Worm (Caenorhabditis elegans) whole organism, L2 larva: ENCODE results near the gene frpr-8.
A peak's percentile ranks its signal among the peaks of the same experiment; 100 is the strongest.

Source experiments
- F13H6.1 ChIP-seq: sonication (generic microtip); optimal IDR thresholded peaks from 2 replicates; lab custom pipeline; 2016; ENCODE audit warnings: missing genetic modification characterization, missing compliant biosample characterization
- R02D3.7 ChIP-seq: fragments of 150-350 bp; optimal IDR thresholded peaks from 2 replicates; lab custom pipeline; 2014; ENCODE audit warnings: missing biosample characterization, missing genetic modification characterization
- Y55F3AM.14 ChIP-seq: fragments of 200-800 bp; sonication (Bioruptor generic); optimal IDR thresholded peaks from 2 replicates; lab custom pipeline; 2018; ENCODE audit warnings: mild to moderate bottlenecking, missing genetic modification characterization, missing compliant biosample characterization
- alr-1 ChIP-seq: fragments of 150-350 bp; optimal IDR thresholded peaks from 2 replicates; lab custom pipeline; 2014; ENCODE audit warnings: missing biosample characterization, missing genetic modification characterization
- ama-1 ChIP-seq: fragments of 150-350 bp; optimal IDR thresholded peaks from 2 replicates; lab custom pipeline; 2018; ENCODE audit warnings: inconsistent platforms
- blmp-1 ChIP-seq: sonication (generic microtip); optimal IDR thresholded peaks from 2 replicates; lab custom pipeline; 2017; ENCODE audit warnings: missing genetic modification characterization, mild to moderate bottlenecking, missing compliant biosample characterization, antibody characterized with exemption, moderate library complexity; ENCODE audit not compliant: insufficient read depth
- crh-2 ChIP-seq: sonication (generic microtip); optimal IDR thresholded peaks from 2 replicates; lab custom pipeline; 2017; ENCODE audit warnings: missing biosample characterization, missing genetic modification characterization
- dmd-4 ChIP-seq: sonication (generic microtip); optimal IDR thresholded peaks from 2 replicates; lab custom pipeline; 2017; ENCODE audit warnings: missing biosample characterization, missing genetic modification characterization
- egl-27 ChIP-seq: sonication (generic microtip); optimal IDR thresholded peaks from 3 replicates; lab custom pipeline; 2017; ENCODE audit warnings: missing biosample characterization, missing genetic modification reagents, missing genetic modification characterization
- elt-1 ChIP-seq: fragments of 150-350 bp; optimal IDR thresholded peaks from 2 replicates; lab custom pipeline; 2014; ENCODE audit warnings: missing biosample characterization, missing genetic modification characterization
- elt-3 ChIP-seq: sonication (generic microtip); optimal IDR thresholded peaks from 2 replicates; lab custom pipeline; 2017; ENCODE audit warnings: missing biosample characterization, missing genetic modification characterization
- fos-1 ChIP-seq: fragments of 150-350 bp; optimal IDR thresholded peaks from 2 replicates; lab custom pipeline; 2014; ENCODE audit warnings: missing biosample characterization, missing genetic modification characterization
- gmeb-1 ChIP-seq: fragments of 150-350 bp; optimal IDR thresholded peaks from 2 replicates; lab custom pipeline; 2014; ENCODE audit warnings: missing biosample characterization, missing genetic modification characterization
- lsy-2 ChIP-seq, 2 experiments: fragments of 150-350 bp in 1 of 2; sonication (generic microtip) in 1 of 2; optimal IDR thresholded peaks; 2 replicates each; lab custom pipeline; 2014 to 2017; ENCODE audit warnings: missing biosample characterization in 2 of 2, missing genetic modification characterization in 2 of 2
- mbf-1 ChIP-seq: sonication (generic microtip); optimal IDR thresholded peaks from 2 replicates; lab custom pipeline; 2017; ENCODE audit warnings: missing biosample characterization, missing genetic modification characterization
- mdl-1 ChIP-seq, 2 experiments: fragments of 150-350 bp in 1 of 2; sonication (generic microtip) in 1 of 2; optimal IDR thresholded peaks; 2 replicates each; lab custom pipeline; 2017; ENCODE audit warnings: missing biosample characterization in 2 of 2, missing genetic modification characterization in 2 of 2
- nhr-10 ChIP-seq: sonication (generic microtip); optimal IDR thresholded peaks from 2 replicates; lab custom pipeline; 2017; ENCODE audit warnings: missing biosample characterization, missing genetic modification characterization
- nhr-11 ChIP-seq: fragments of 150-350 bp; optimal IDR thresholded peaks from 2 replicates; lab custom pipeline; 2014; ENCODE audit warnings: missing biosample characterization, missing genetic modification characterization
- nhr-129 ChIP-seq: fragments of 150-350 bp; optimal IDR thresholded peaks from 2 replicates; lab custom pipeline; 2014; ENCODE audit warnings: missing biosample characterization, missing genetic modification characterization
- nhr-23 ChIP-seq: fragments of 150-350 bp; optimal IDR thresholded peaks from 2 replicates; lab custom pipeline; 2014; ENCODE audit warnings: missing biosample characterization, missing genetic modification reagents, missing genetic modification characterization
- nhr-237 ChIP-seq: fragments of 150-350 bp; optimal IDR thresholded peaks from 2 replicates; lab custom pipeline; 2014; ENCODE audit warnings: missing biosample characterization, missing genetic modification characterization
- nhr-25 ChIP-seq: fragments of 150-350 bp; sonication (generic microtip); optimal IDR thresholded peaks from 3 replicates; lab custom pipeline; 2014; ENCODE audit warnings: missing biosample characterization, missing genetic modification characterization
- nhr-6 ChIP-seq: fragments of 150-350 bp; optimal IDR thresholded peaks from 2 replicates; lab custom pipeline; 2014; ENCODE audit warnings: missing biosample characterization, missing genetic modification characterization
- nhr-77 ChIP-seq: fragments of 150-350 bp; optimal IDR thresholded peaks from 2 replicates; lab custom pipeline; 2014; ENCODE audit warnings: missing biosample characterization, missing genetic modification characterization
- peb-1 ChIP-seq: fragments of 150-350 bp; optimal IDR thresholded peaks from 2 replicates; lab custom pipeline; 2014; ENCODE audit warnings: missing biosample characterization, missing genetic modification characterization
- skn-1 ChIP-seq: sonication (generic microtip); optimal IDR thresholded peaks from 2 replicates; lab custom pipeline; 2017; ENCODE audit warnings: missing biosample characterization, missing genetic modification characterization
- sma-3 ChIP-seq: sonication (generic microtip); optimal IDR thresholded peaks from 2 replicates; lab custom pipeline; 2016; ENCODE audit warnings: missing genetic modification reagents, missing genetic modification characterization, missing compliant biosample characterization
- sma-9 ChIP-seq, 2 experiments: fragments of 150-350 bp in 1 of 2; sonication (generic microtip) in 1 of 2; optimal IDR thresholded peaks; 2 replicates each; lab custom pipeline; 2014 to 2016; ENCODE audit warnings: missing genetic modification characterization in 2 of 2, mild to moderate bottlenecking in 1 of 2, missing biosample characterization in 1 of 2, missing compliant biosample characterization in 1 of 2, missing genetic modification reagents in 1 of 2, moderate library complexity in 1 of 2
- snpc-4 ChIP-seq: fragments of 150-350 bp; optimal IDR thresholded peaks from 2 replicates; lab custom pipeline; 2014; ENCODE audit warnings: missing biosample characterization, missing genetic modification characterization
- unc-55 ChIP-seq: fragments of 150-350 bp; sonication (generic microtip); optimal IDR thresholded peaks from 3 replicates; lab custom pipeline; 2014; ENCODE audit warnings: missing biosample characterization, missing genetic modification reagents, missing genetic modification characterization
- unc-62 ChIP-seq: fragments of 150-350 bp; optimal IDR thresholded peaks from 2 replicates; lab custom pipeline; 2014; ENCODE audit warnings: missing biosample characterization, missing genetic modification reagents, missing genetic modification characterization
- zag-1 ChIP-seq: fragments of 150-350 bp; optimal IDR thresholded peaks from 2 replicates; lab custom pipeline; 2014; ENCODE audit warnings: missing biosample characterization, missing genetic modification characterization
- ztf-1 ChIP-seq: fragments of 200-800 bp; sonication (Bioruptor generic); conservative IDR thresholded peaks from 2 replicates; pipeline ENCODE4 v1.3.6; 2022; ENCODE audit warnings: missing genetic modification characterization, missing compliant biosample characterization
- ztf-11 ChIP-seq: sonication (generic microtip); optimal IDR thresholded peaks from 2 replicates; lab custom pipeline; 2017; ENCODE audit warnings: missing biosample characterization, missing genetic modification characterization
- ztf-4 ChIP-seq: fragments of 150-350 bp; optimal IDR thresholded peaks from 2 replicates; lab custom pipeline; 2014; ENCODE audit warnings: missing biosample characterization, missing genetic modification characterization

frpr-8 gene

DNA sequence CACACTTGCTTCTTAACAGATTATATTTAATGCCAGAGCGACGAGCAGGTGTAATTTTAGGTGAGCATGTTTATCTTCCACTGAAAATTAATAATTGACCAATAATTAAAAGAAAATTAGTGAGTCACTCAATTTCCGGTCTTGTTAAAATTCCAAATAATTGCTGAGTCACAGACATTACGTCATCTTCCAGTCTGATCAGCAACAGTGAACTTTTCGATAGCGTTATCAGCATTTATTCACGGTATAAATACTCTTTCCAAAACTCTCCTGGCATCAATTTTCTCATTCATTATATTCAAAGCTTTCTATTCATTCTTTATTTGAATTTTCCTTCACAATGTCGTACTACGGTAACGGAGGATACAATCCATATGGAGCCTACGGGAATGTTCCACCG, 11.8 kb downstream of the frpr-8 start, which contains the start of gene kreg-1:
Gene kreg-1, plus strand, starts transcription at position 341 of the 400 bp plus-strand sequence.
- TF ChIP-seq ztf-11 (tag; lab: Kevin White, UChicago) (no peak), R02D3.7 (tag; lab: Kevin White, UChicago) (no peak), peb-1 (tag; lab: Kevin White, UChicago) (no peak), nhr-129 (tag; lab: Kevin White, UChicago) (peak; percentile 16), nhr-10 (no peak), dmd-4 (no peak), fos-1 (peak; percentile 73), sma-9 (GFP tag; optimal IDR thresholded peaks at IDR 0.05; lab: Kevin White, UChicago) (no peak), sma-9 (tag; optimal IDR thresholded peaks at IDR 0.05; lab: Kevin White, UChicago) (no peak), alr-1 (tag; lab: Kevin White, UChicago) (no peak), gmeb-1 (tag; lab: Kevin White, UChicago) (no peak), nhr-77 (tag; lab: Kevin White, UChicago) (no peak)

DNA sequence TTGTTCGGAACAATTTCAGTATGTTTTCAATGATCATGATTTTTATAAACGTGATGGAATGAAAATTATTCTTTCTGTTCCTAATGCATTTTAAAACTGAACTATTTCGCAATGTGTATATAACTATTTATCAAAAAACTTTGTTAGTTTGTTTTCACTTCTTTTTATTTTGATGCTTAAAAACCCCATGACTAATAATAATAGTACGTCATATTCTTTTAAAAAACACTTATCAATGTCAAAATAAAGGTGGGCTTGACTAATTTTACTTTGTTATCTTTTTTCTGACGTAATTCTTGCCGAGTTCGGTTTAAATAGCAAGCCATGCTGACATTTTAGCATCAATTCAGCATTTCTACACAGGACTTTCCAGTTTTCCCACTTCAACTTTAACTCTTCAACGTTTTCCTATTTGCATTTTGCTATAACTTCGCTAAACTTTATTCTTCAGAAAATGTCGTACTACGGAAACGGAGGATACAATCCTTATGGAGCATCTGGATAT, 13.6 kb downstream of the frpr-8 start, which contains the start of gene F53A9.1:
Gene F53A9.1, plus strand, starts transcription at position 455 of the 505 bp plus-strand sequence.
- TF ChIP-seq fos-1 (peak; percentile 22), ztf-11 (tag; lab: Kevin White, UChicago) (no peak)

DNA sequence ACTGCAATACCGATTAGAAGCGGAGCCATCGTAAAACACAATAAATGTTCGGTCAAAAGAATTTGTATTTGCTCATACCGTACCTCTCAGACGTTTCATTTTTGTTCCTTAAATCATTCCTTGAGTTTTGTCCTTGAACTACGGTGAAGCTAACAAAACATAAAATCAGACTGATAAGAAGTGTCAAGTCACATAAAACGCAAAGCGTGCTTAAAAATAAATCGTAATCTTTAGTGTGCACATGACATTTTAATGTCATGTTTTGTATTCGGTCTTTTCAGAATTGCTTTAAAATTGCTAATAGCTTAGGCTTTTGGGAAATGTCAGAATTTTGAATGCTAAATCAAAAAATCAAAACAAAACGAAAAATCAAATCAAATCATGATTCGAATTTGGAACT, 15.0 kb downstream of the frpr-8 start:
- peak; percentile 51 for TF ChIP-seq sma-9 (GFP tag; optimal IDR thresholded peaks at IDR 0.05; lab: Kevin White, UChicago)
- no peak for TF ChIP-seq sma-9 (tag; optimal IDR thresholded peaks at IDR 0.05; lab: Kevin White, UChicago)
- peak; percentile 23 for TF ChIP-seq F13H6.1 (tag; lab: Kevin White, UChicago)
- no peak for TF ChIP-seq nhr-77 (tag; lab: Kevin White, UChicago)
- peak; percentile 81 for TF ChIP-seq fos-1
- TF ChIP-seq unc-55 (GFP tag; lab: Kevin White, UChicago): no peak
- TF ChIP-seq snpc-4: no peak
- TF ChIP-seq crh-2: peak; percentile 37

DNA sequence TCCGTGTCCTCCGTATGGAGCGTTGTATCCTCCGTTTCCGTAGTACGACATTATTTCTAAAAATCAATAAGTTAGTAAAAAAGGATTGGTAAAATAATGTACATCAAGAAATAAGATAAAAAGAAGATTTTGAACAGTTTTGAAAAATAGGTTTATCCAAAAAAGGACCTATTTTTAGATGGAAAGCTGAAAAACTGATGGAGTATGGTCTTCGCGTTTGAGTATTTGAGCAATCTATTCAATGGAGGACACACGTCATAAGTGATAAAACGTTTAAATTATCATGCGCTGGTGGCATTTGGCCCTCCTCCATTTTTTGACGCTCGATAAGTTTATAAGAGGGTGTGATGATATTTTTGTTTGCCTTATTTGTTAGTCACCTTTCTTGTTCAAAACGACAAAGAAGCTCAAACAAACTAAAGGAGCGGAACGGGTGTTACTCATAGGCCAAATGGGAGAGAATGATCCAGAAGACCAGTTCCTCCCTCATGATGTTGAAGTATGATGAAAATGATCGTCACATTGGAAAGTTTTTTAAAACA, 16.2 kb downstream of the frpr-8 start, which contains the start of gene F53A9.6:
Gene F53A9.6, minus strand, starts transcription at position 51 of the 542 bp plus-strand sequence.
- TF ChIP-seq sma-9 (GFP tag; optimal IDR thresholded peaks at IDR 0.05; lab: Kevin White, UChicago) (peak; percentile 39), sma-9 (tag; optimal IDR thresholded peaks at IDR 0.05; lab: Kevin White, UChicago) (no peak), lsy-2 (tag; optimal IDR thresholded peaks at IDR 0.05; lab: Kevin White, UChicago) (no peak), ztf-4 (tag; lab: Kevin White, UChicago) (no peak), elt-3 (tag; lab: Kevin White, UChicago) (no peak), gmeb-1 (tag; lab: Kevin White, UChicago) (peak; percentile 19), nhr-6 (tag; lab: Kevin White, UChicago) (no peak), nhr-25 (tag; lab: Kevin White, UChicago) (no peak), fos-1 (peak; percentile 63), egl-27 (tag; lab: Kevin White, UChicago) (no peak), nhr-11 (tag; lab: Kevin White, UChicago) (no peak), unc-62 (no peak), zag-1 (tag; lab: Kevin White, UChicago) (no peak), elt-1 (no peak), nhr-237 (tag; lab: Kevin White, UChicago) (no peak)
- TF ChIP-seq, all 48 proteins: peak for 3

DNA sequence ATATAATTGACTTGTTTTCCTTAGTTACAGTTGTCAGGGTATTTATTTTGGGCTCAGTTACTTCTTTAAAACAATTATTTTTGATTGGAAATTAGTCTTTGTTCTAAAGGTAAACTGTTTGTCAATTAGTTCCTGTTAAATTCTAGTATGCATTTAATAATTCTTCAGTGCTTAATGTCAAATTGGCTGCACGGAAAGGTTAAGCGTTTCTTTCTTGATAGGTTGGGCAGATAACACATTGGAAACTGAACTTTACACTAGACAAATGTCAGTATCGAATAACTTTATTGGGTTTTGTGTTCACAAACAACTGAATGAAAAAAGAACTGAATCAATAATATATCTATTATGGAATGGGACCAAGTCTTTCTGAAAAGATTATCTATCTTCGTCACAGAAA, 17.2 kb downstream of the frpr-8 start:
- TF ChIP-seq dmd-4: no peak
- peak; percentile 36 for TF ChIP-seq fos-1
- no peak for TF ChIP-seq sma-9 (GFP tag; optimal IDR thresholded peaks at IDR 0.05; lab: Kevin White, UChicago)
- TF ChIP-seq sma-9 (tag; optimal IDR thresholded peaks at IDR 0.05; lab: Kevin White, UChicago): no peak

DNA sequence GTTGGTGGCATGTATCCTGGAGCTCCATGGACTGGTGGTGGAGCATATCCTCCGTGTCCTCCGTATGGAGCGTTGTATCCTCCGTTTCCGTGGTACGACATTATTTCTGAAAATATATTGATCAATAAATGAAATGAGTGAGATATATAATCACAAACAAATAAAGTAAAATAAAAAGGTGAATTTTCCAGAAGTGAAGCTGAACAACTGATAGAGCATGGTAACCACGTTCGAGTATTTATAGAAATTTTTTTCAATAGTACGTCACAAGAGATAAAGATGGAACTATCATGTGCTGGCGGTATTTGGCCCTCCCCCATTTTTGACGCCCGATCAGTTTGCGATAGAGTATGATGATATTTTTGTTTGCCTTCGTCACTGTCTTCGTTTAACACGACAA, 19.2 kb downstream of the frpr-8 start, which contains the start of gene F53A9.7:
Gene F53A9.7, minus strand, starts transcription at position 101 of the 400 bp plus-strand sequence.
- no peak for TF ChIP-seq mdl-1 (tag; optimal IDR thresholded peaks at IDR 0.05; lab: Kevin White, UChicago)
- TF ChIP-seq skn-1: no peak
- no peak for TF ChIP-seq egl-27 (tag; lab: Kevin White, UChicago)
- TF ChIP-seq sma-3 (GFP tag; lab: Kevin White, UChicago): no peak
- no peak for TF ChIP-seq nhr-23
- TF ChIP-seq zag-1 (tag; lab: Kevin White, UChicago): no peak
- TF ChIP-seq lsy-2 (tag; optimal IDR thresholded peaks at IDR 0.05; lab: Kevin White, UChicago): no peak
- no peak for TF ChIP-seq mbf-1 (tag; lab: Kevin White, UChicago)
- no peak for TF ChIP-seq gmeb-1 (tag; lab: Kevin White, UChicago)
- no peak for TF ChIP-seq blmp-1 (tag; lab: Kevin White, UChicago)
- no peak for TF ChIP-seq ztf-1
- TF ChIP-seq nhr-237 (tag; lab: Kevin White, UChicago): no peak
- no peak for TF ChIP-seq elt-1
- TF ChIP-seq ama-1 (lab: Kevin White, UChicago): no peak
- TF ChIP-seq R02D3.7 (tag; lab: Kevin White, UChicago): no peak
- TF ChIP-seq snpc-4: no peak
- no peak for TF ChIP-seq Y55F3AM.14 (GFP tag; lab: Kevin White, UChicago)
- no peak for TF ChIP-seq ztf-11 (tag; lab: Kevin White, UChicago)
- no peak for TF ChIP-seq nhr-77 (tag; lab: Kevin White, UChicago)
- no peak for TF ChIP-seq unc-55 (GFP tag; lab: Kevin White, UChicago)
